Worm (Caenorhabditis elegans) whole organism, L3 larva: ENCODE data around the gene B0432.14.
A peak's percentile ranks its signal among the peaks of the same experiment; 100 is the strongest.

ENCODE experiments used
- R02D3.7 ChIP-seq: fragments of 150-350 bp; optimal IDR thresholded peaks from 2 replicates; lab custom pipeline; 2014; ENCODE audit warnings: missing biosample characterization, missing genetic modification characterization
- ZK546.5 ChIP-seq: sonication (generic microtip); optimal IDR thresholded peaks from 2 replicates; lab custom pipeline; 2017; ENCODE audit warnings: missing biosample characterization, missing genetic modification characterization
- aly-2 ChIP-seq: fragments of 150-350 bp; optimal IDR thresholded peaks from 2 replicates; lab custom pipeline; 2014; ENCODE audit warnings: missing biosample characterization, missing genetic modification characterization
- ama-1 ChIP-seq: fragments of 150-350 bp; optimal IDR thresholded peaks from 2 replicates; lab custom pipeline; 2018
- ceh-16 ChIP-seq: sonication (generic microtip); optimal IDR thresholded peaks from 2 replicates; lab custom pipeline; 2017; ENCODE audit warnings: missing biosample characterization, missing genetic modification characterization
- ceh-28 ChIP-seq: fragments of 150-350 bp; optimal IDR thresholded peaks from 2 replicates; lab custom pipeline; 2014; ENCODE audit warnings: missing biosample characterization, missing genetic modification reagents, missing genetic modification characterization
- ceh-82 ChIP-seq: fragments of 150-350 bp; optimal IDR thresholded peaks from 2 replicates; lab custom pipeline; 2014; ENCODE audit warnings: missing biosample characterization, missing genetic modification characterization
- daf-12 ChIP-seq: fragments of 150-350 bp; optimal IDR thresholded peaks from 2 replicates; lab custom pipeline; 2014; ENCODE audit warnings: missing biosample characterization, missing genetic modification reagents, missing genetic modification characterization
- egl-27 ChIP-seq: sonication (generic microtip); optimal IDR thresholded peaks from 4 replicates; lab custom pipeline; 2017; ENCODE audit warnings: missing biosample characterization, missing genetic modification reagents, missing genetic modification characterization
- elt-1 ChIP-seq: fragments of 150-350 bp; optimal IDR thresholded peaks from 2 replicates; lab custom pipeline; 2014; ENCODE audit warnings: missing biosample characterization, missing genetic modification characterization
- elt-2 ChIP-seq: sonication (generic microtip); optimal IDR thresholded peaks from 2 replicates; lab custom pipeline; 2016; ENCODE audit warnings: missing genetic modification reagents, mild to moderate bottlenecking, missing genetic modification characterization, missing compliant biosample characterization
- elt-3 ChIP-seq, 3 experiments: fragments of 150-350 bp in 1 of 3; sonication (generic microtip) in 2 of 3; optimal IDR thresholded peaks; 2 replicates in 2 of 3; 4 replicates in 1 of 3; lab custom pipeline; 2014 to 2017; ENCODE audit warnings: missing biosample characterization in 3 of 3, missing genetic modification characterization in 3 of 3
- eor-1 ChIP-seq, 2 experiments: fragments of 150-350 bp; optimal IDR thresholded peaks; 2 replicates each; lab custom pipeline; 2014 to 2018; ENCODE audit warnings: missing biosample characterization in 2 of 2, missing genetic modification characterization in 2 of 2
- fkh-2 ChIP-seq: fragments of 150-350 bp; optimal IDR thresholded peaks from 2 replicates; lab custom pipeline; 2014; ENCODE audit warnings: missing biosample characterization, missing genetic modification reagents, missing genetic modification characterization
- fos-1 ChIP-seq: fragments of 150-350 bp; optimal IDR thresholded peaks from 2 replicates; lab custom pipeline; 2014; ENCODE audit warnings: missing biosample characterization, missing genetic modification characterization
- jun-1 ChIP-seq: fragments of 150-350 bp; optimal IDR thresholded peaks from 2 replicates; lab custom pipeline; 2014; ENCODE audit warnings: missing biosample characterization, missing genetic modification reagents, missing genetic modification characterization
- lin-15B ChIP-seq: fragments of 150-350 bp; optimal IDR thresholded peaks from 2 replicates; lab custom pipeline; 2014; ENCODE audit warnings: missing biosample characterization, missing genetic modification characterization
- lin-39 ChIP-seq: fragments of 150-350 bp; optimal IDR thresholded peaks from 2 replicates; lab custom pipeline; 2018; ENCODE audit warnings: missing biosample characterization, missing genetic modification reagents, missing genetic modification characterization
- lsy-12 ChIP-seq: sonication (generic microtip); optimal IDR thresholded peaks from 2 replicates; lab custom pipeline; 2016; ENCODE audit warnings: mild to moderate bottlenecking, missing genetic modification characterization, missing compliant biosample characterization
- mml-1 ChIP-seq: fragments of 150-350 bp; sonication (generic microtip); optimal IDR thresholded peaks from 3 replicates; lab custom pipeline; 2014; ENCODE audit warnings: missing biosample characterization, missing genetic modification characterization
- nfya-1 ChIP-seq: sonication (generic microtip); optimal IDR thresholded peaks from 2 replicates; lab custom pipeline; 2017; ENCODE audit warnings: missing genetic modification characterization, mild to moderate bottlenecking, missing compliant biosample characterization, antibody characterized with exemption, moderate library complexity; ENCODE audit not compliant: insufficient read depth
- nhr-12 ChIP-seq: fragments of 150-350 bp; optimal IDR thresholded peaks from 2 replicates; lab custom pipeline; 2014; ENCODE audit warnings: missing biosample characterization, missing genetic modification characterization
- nhr-23 ChIP-seq: fragments of 150-350 bp; optimal IDR thresholded peaks from 2 replicates; lab custom pipeline; 2014; ENCODE audit warnings: missing biosample characterization, missing genetic modification reagents, missing genetic modification characterization
- nhr-237 ChIP-seq: fragments of 150-350 bp; optimal IDR thresholded peaks from 2 replicates; lab custom pipeline; 2014; ENCODE audit warnings: missing biosample characterization, missing genetic modification characterization
- nhr-25 ChIP-seq: sonication (generic microtip); optimal IDR thresholded peaks from 2 replicates; lab custom pipeline; 2017; ENCODE audit warnings: missing biosample characterization, missing genetic modification characterization
- nhr-43 ChIP-seq: sonication (generic microtip); optimal IDR thresholded peaks from 2 replicates; lab custom pipeline; 2016; ENCODE audit warnings: mild to moderate bottlenecking, missing genetic modification characterization, missing compliant biosample characterization; ENCODE audit not compliant: poor library complexity, severe bottlenecking
- nhr-67 ChIP-seq: fragments of 150-350 bp; optimal IDR thresholded peaks from 2 replicates; lab custom pipeline; 2014; ENCODE audit warnings: missing biosample characterization, missing genetic modification characterization
- nhr-77 ChIP-seq: fragments of 150-350 bp; optimal IDR thresholded peaks from 2 replicates; lab custom pipeline; 2014; ENCODE audit warnings: missing biosample characterization, missing genetic modification characterization
- pqm-1 ChIP-seq: fragments of 150-350 bp; optimal IDR thresholded peaks from 2 replicates; lab custom pipeline; 2017; ENCODE audit warnings: missing biosample characterization, missing genetic modification characterization, inconsistent platforms
- sea-2 ChIP-seq: fragments of 150-350 bp; sonication (generic microtip); optimal IDR thresholded peaks from 4 replicates; lab custom pipeline; 2014; ENCODE audit warnings: missing biosample characterization, missing genetic modification reagents, missing genetic modification characterization
- skn-1 ChIP-seq: fragments of 150-350 bp; optimal IDR thresholded peaks from 2 replicates; lab custom pipeline; 2014; ENCODE audit warnings: missing biosample characterization, missing genetic modification characterization
- snpc-4 ChIP-seq: fragments of 150-350 bp; optimal IDR thresholded peaks from 2 replicates; lab custom pipeline; 2014; ENCODE audit warnings: missing biosample characterization, missing genetic modification characterization
- tbx-2 ChIP-seq: sonication (generic microtip); optimal IDR thresholded peaks from 2 replicates; lab custom pipeline; 2016; ENCODE audit warnings: mild to moderate bottlenecking, missing genetic modification characterization, missing compliant biosample characterization
- unc-39 ChIP-seq: sonication (generic microtip); optimal IDR thresholded peaks from 4 replicates; lab custom pipeline; 2017; ENCODE audit warnings: missing biosample characterization, missing genetic modification characterization
- zag-1 ChIP-seq: fragments of 150-350 bp; optimal IDR thresholded peaks from 2 replicates; lab custom pipeline; 2014; ENCODE audit warnings: missing biosample characterization, missing genetic modification characterization
- ztf-11 ChIP-seq: fragments of 150-350 bp; optimal IDR thresholded peaks from 2 replicates; lab custom pipeline; 2014; ENCODE audit warnings: missing biosample characterization, missing genetic modification characterization
- ztf-4 ChIP-seq: fragments of 150-350 bp; optimal IDR thresholded peaks from 2 replicates; lab custom pipeline; 2014; ENCODE audit warnings: missing biosample characterization, missing genetic modification characterization

B0432.14 gene

ce11 chrII:221212-221611, 42.9 kb upstream of the B0432.14 start (continued):
- TF ChIP-seq ceh-28 (tag; lab: Kevin White, UChicago) (peak; percentile 75), lsy-12 (peak; percentile 34), elt-1 (tag; lab: Kevin White, UChicago) (peak; percentile 66), nhr-25 (tag; lab: Kevin White, UChicago) (peak; percentile 96), aly-2 (tag; lab: Kevin White, UChicago) (no peak), elt-3 (tag; optimal IDR thresholded peaks at IDR 0.05; lab: Kevin White, UChicago) (no peak), nhr-237 (tag; lab: Kevin White, UChicago) (no peak), lin-15B (tag; lab: Kevin White, UChicago) (peak; percentile 71), lin-39 (tag; lab: Kevin White, UChicago) (peak; percentile 95), nhr-67 (tag; lab: Kevin White, UChicago) (no peak), snpc-4 (peak; percentile 37), daf-12 (tag; lab: Kevin White, UChicago) (no peak)

- TF ChIP-seq ceh-16 (no peak), nhr-23 (no peak), lin-39 (tag; lab: Kevin White, UChicago) (no peak), sea-2 (GFP tag; lab: Kevin White, UChicago) (no peak), tbx-2 (tag; lab: Kevin White, UChicago) (no peak), nhr-25 (tag; lab: Kevin White, UChicago) (no peak), unc-39 (no peak)
These were observed 31.5 kb upstream of the B0432.14 start, which contains the start of gene Y43H11AL.1 for ce11 chrII:232641-233040. Y43H11AL.1 (minus strand) TSS chrII:232741.

- TF ChIP-seq lin-39 (tag; lab: Kevin White, UChicago) (no peak), lin-15B (tag; lab: Kevin White, UChicago) (no peak), mml-1 (tag; lab: Kevin White, UChicago) (no peak), ceh-82 (tag; lab: Kevin White, UChicago) (no peak), snpc-4 (no peak), egl-27 (tag; lab: Kevin White, UChicago) (no peak), lsy-12 (no peak), fkh-2 (tag; lab: Kevin White, UChicago) (no peak), nhr-237 (tag; lab: Kevin White, UChicago) (no peak), ZK546.5 (no peak), ceh-28 (tag; lab: Kevin White, UChicago) (no peak), ztf-11 (no peak), nfya-1 (no peak), jun-1 (tag; lab: Kevin White, UChicago) (no peak), zag-1 (tag; lab: Kevin White, UChicago) (no peak), ceh-16 (no peak), nhr-77 (no peak), eor-1 (tag; optimal IDR thresholded peaks at IDR 0.05; lab: Kevin White, UChicago) (no peak), fos-1 (no peak), nhr-43 (tag; lab: Kevin White, UChicago) (no peak)
These were observed 26.4 kb upstream of the B0432.14 start, which contains the start of gene laat-1 for ce11 chrII:237721-238120. laat-1 (minus strand) TSS chrII:237821.

ce11 chrII:240043-240442, 24.1 kb upstream of the B0432.14 start:
- TF ChIP-seq sea-2 (GFP tag; lab: Kevin White, UChicago) (no peak), ceh-16 (no peak), R02D3.7 (tag; lab: Kevin White, UChicago) (no peak), tbx-2 (tag; lab: Kevin White, UChicago) (no peak), nhr-77 (no peak), elt-2 (tag; lab: Kevin White, UChicago) (peak; percentile 92), nhr-12 (tag; lab: Kevin White, UChicago) (no peak), pqm-1 (tag; lab: Kevin White, UChicago) (peak; percentile 100), ceh-82 (tag; lab: Kevin White, UChicago) (no peak), skn-1 (peak; percentile 75), jun-1 (tag; lab: Kevin White, UChicago) (no peak), lin-15B (tag; lab: Kevin White, UChicago) (no peak)

- TF ChIP-seq daf-12 (tag; lab: Kevin White, UChicago) (no peak), ama-1 (lab: Kevin White, UChicago) (no peak), fos-1 (no peak), egl-27 (tag; lab: Kevin White, UChicago) (no peak), ztf-4 (tag; lab: Kevin White, UChicago) (no peak), unc-39 (no peak)
These were observed 16.4 kb upstream of the B0432.14 start for ce11 chrII:247736-248135.
